Worm (Caenorhabditis elegans): Measurements from ENCODE around the gene sri-73.
A peak's percentile ranks its signal among the peaks of the same experiment; 100 is the strongest.

Gene sri-73

ce11 chrV:534176-534575, 31.7 kb downstream of the sri-73 start, which contains the start of gene nhr-132:
nhr-132 (plus strand) TSS chrV:534446.
- TF ChIP-seq pat-9 (tag; optimal IDR thresholded peaks at IDR 0.05) (no peak), fkh-10 (GFP tag; optimal IDR thresholded peaks at IDR 0.05) (no peak), nhr-11 (tag; optimal IDR thresholded peaks at IDR 0.05) (no peak), ceh-19 (GFP tag; optimal IDR thresholded peaks at IDR 0.05) (no peak), C38D4.7 (GFP tag; optimal IDR thresholded peaks at IDR 0.05) (no peak), lin-11 (tag; optimal IDR thresholded peaks at IDR 0.05) (no peak), ceh-31 (tag; optimal IDR thresholded peaks at IDR 0.05) (no peak), nfya-1 (tag; optimal IDR thresholded peaks at IDR 0.05) (peak; percentile 14), ahr-1 (tag; optimal IDR thresholded peaks at IDR 0.05) (no peak), hlh-30 (tag; optimal IDR thresholded peaks at IDR 0.05; ENCODE audit: insufficient read depth) (no peak), pqm-1 (tag; optimal IDR thresholded peaks at IDR 0.05) (no peak), eyg-1 (tag; optimal IDR thresholded peaks at IDR 0.05) (no peak), unc-86 (tag; optimal IDR thresholded peaks at IDR 0.05) (no peak), elt-2 (tag; optimal IDR thresholded peaks at IDR 0.05) (peak; percentile 21)

ce11 chrV:532046-532445, 33.8 kb downstream of the sri-73 start, which contains the start of gene nhr-58:
nhr-58 (plus strand) TSS chrV:532259.
- no peak for TF ChIP-seq ceh-22 (tag; optimal IDR thresholded peaks at IDR 0.05)
- no peak for TF ChIP-seq pag-3 (tag; optimal IDR thresholded peaks at IDR 0.05; ENCODE audit: borderline replicate concordance)
- peak; percentile 21 for TF ChIP-seq pax-1 (tag; optimal IDR thresholded peaks at IDR 0.05)
- no peak for TF ChIP-seq hlh-8 (tag; optimal IDR thresholded peaks at IDR 0.05)
- TF ChIP-seq ceh-31 (tag; optimal IDR thresholded peaks at IDR 0.05) = peak; percentile 38
- TF ChIP-seq F13H6.1 (tag; optimal IDR thresholded peaks at IDR 0.05) = no peak
- TF ChIP-seq elt-2 (tag; optimal IDR thresholded peaks at IDR 0.05) = peak; percentile 72
- no peak for TF ChIP-seq hlh-15 (tag; optimal IDR thresholded peaks at IDR 0.05)
- TF ChIP-seq unc-55 (GFP tag; optimal IDR thresholded peaks at IDR 0.05) = peak; percentile 67
- TF ChIP-seq nhr-232 (tag; optimal IDR thresholded peaks at IDR 0.05) = no peak
- TF ChIP-seq nfya-1 (tag; optimal IDR thresholded peaks at IDR 0.05) = peak; percentile 34
- no peak for TF ChIP-seq K09A11.1 (tag; optimal IDR thresholded peaks at IDR 0.05; ENCODE audit: insufficient read depth)
- TF ChIP-seq ceh-30 (tag; optimal IDR thresholded peaks at IDR 0.05) = no peak
- TF ChIP-seq hlh-6 (tag; optimal IDR thresholded peaks at IDR 0.05) = no peak
- peak; percentile 38 for TF ChIP-seq tbx-2 (tag; optimal IDR thresholded peaks at IDR 0.05)

ce11 chrV:527602-528001, 38.3 kb downstream of the sri-73 start, which contains the start of gene srw-108:
srw-108 (plus strand) TSS chrV:527902.
- no peak for TF ChIP-seq elt-4 (tag; optimal IDR thresholded peaks at IDR 0.05)
- no peak for TF ChIP-seq pax-1 (tag; optimal IDR thresholded peaks at IDR 0.05)
- TF ChIP-seq ztf-16 (tag; optimal IDR thresholded peaks at IDR 0.05) = no peak
- no peak for TF ChIP-seq ceh-14 (tag; optimal IDR thresholded peaks at IDR 0.05)
- no peak for TF ChIP-seq sox-2 (GFP tag; IDR thresholded peaks at IDR 0.05)
- TF ChIP-seq rnt-1 (tag; optimal IDR thresholded peaks at IDR 0.05) = no peak
- TF ChIP-seq pros-1 (tag; optimal IDR thresholded peaks at IDR 0.05) = no peak
- TF ChIP-seq ceh-19 (GFP tag; optimal IDR thresholded peaks at IDR 0.05) = no peak
- TF ChIP-seq pag-3 (tag; optimal IDR thresholded peaks at IDR 0.05; ENCODE audit: borderline replicate concordance) = no peak

- TF ChIP-seq eyg-1 (tag; optimal IDR thresholded peaks at IDR 0.05) (no peak), nhr-11 (tag; optimal IDR thresholded peaks at IDR 0.05) (no peak), lim-6 (tag; optimal IDR thresholded peaks at IDR 0.05) (no peak), dmd-4 (tag; optimal IDR thresholded peaks at IDR 0.05; ENCODE audit: borderline replicate concordance) (no peak), zip-5 (tag; optimal IDR thresholded peaks at IDR 0.05) (no peak), unc-86 (tag; optimal IDR thresholded peaks at IDR 0.05) (no peak), elt-2 (tag; optimal IDR thresholded peaks at IDR 0.05) (no peak), T23F11.4 (GFP tag; optimal IDR thresholded peaks at IDR 0.05) (no peak), ceh-19 (GFP tag; optimal IDR thresholded peaks at IDR 0.05) (no peak), hlh-30 (tag; optimal IDR thresholded peaks at IDR 0.05; ENCODE audit: insufficient read depth) (no peak), ceh-18 (tag; optimal IDR thresholded peaks at IDR 0.05) (no peak), nhr-232 (tag; optimal IDR thresholded peaks at IDR 0.05) (no peak), che-1 (tag; optimal IDR thresholded peaks at IDR 0.05) (no peak), pat-9 (tag; optimal IDR thresholded peaks at IDR 0.05) (no peak), ref-2 (tag; optimal IDR thresholded peaks at IDR 0.05) (no peak), unc-3 (GFP tag; conservative IDR thresholded peaks at IDR 0.05) (no peak), unc-3 (tag; optimal IDR thresholded peaks at IDR 0.05) (no peak), pag-3 (tag; optimal IDR thresholded peaks at IDR 0.05; ENCODE audit: borderline replicate concordance) (no peak), elt-4 (tag; optimal IDR thresholded peaks at IDR 0.05) (no peak)
Measured at ce11 chrV:525040-525439, 40.8 kb downstream of the sri-73 start, which contains the start of gene R11G11.16. R11G11.16 (minus strand) TSS chrV:525140.
